Fruit fly (Drosophila melanogaster) whole organism, embryonic: ENCODE data around the gene Cep97.

Experiments used
- ATbp ChIP-seq: fragments of 200-800 bp; sonication (Bioruptor generic); optimal IDR thresholded peaks from 2 replicates; lab custom pipeline; 2017; ENCODE audit warnings: missing biosample characterization, mild to moderate bottlenecking, missing genetic modification characterization, missing genetic modification reagents
- Awh ChIP-seq: fragments of 200-800 bp; sonication (Bioruptor generic); IDR thresholded peaks from 2 replicates; pipeline ENCODE4, ENCODE4 v1.3.6; 2022; ENCODE audit warnings: missing biosample characterization, missing genetic modification characterization
- CG10147 ChIP-seq: fragments of 200-800 bp; sonication (Bioruptor generic); optimal IDR thresholded peaks from 2 replicates; lab custom pipeline; 2019; ENCODE audit warnings: missing biosample characterization, mild to moderate bottlenecking, missing genetic modification characterization, moderate library complexity
- CG1024 ChIP-seq: fragments of 200-800 bp; sonication (Bioruptor generic); IDR thresholded peaks from 2 replicates; pipeline ENCODE4 v1.3.6; 2022; ENCODE audit warnings: missing biosample characterization, missing genetic modification characterization
- CG11504 ChIP-seq: fragments of 200-800 bp; sonication (Bioruptor generic); optimal IDR thresholded peaks from 3 replicates; lab custom pipeline; 2019; ENCODE audit warnings: missing biosample characterization, mild to moderate bottlenecking, missing genetic modification characterization, moderate library complexity
- CG12744 ChIP-seq: fragments of 200-800 bp; sonication (Bioruptor generic); optimal IDR thresholded peaks from 2 replicates; lab custom pipeline; 2016; ENCODE audit warnings: missing biosample characterization, missing genetic modification characterization
- CG14441 ChIP-seq: fragments of 200-800 bp; sonication (Bioruptor generic); IDR thresholded peaks from 2 replicates; pipeline ENCODE4 v1.3.6; 2022; ENCODE audit warnings: missing biosample characterization, missing genetic modification characterization
- CG15073 ChIP-seq: fragments of 200-800 bp; sonication (Bioruptor generic); optimal IDR thresholded peaks from 2 replicates; lab custom pipeline; 2016; ENCODE audit warnings: missing biosample characterization, missing genetic modification characterization
- CG16815 ChIP-seq: fragments of 200-800 bp; sonication (Bioruptor generic); optimal IDR thresholded peaks from 3 replicates; lab custom pipeline; 2017; ENCODE audit warnings: missing biosample characterization, mild to moderate bottlenecking, missing genetic modification characterization
- CG17359 ChIP-seq: fragments of 200-800 bp; sonication (Bioruptor generic); optimal IDR thresholded peaks from 3 replicates; lab custom pipeline; 2018; ENCODE audit warnings: missing biosample characterization, mild to moderate bottlenecking, missing genetic modification characterization, moderate library complexity
- CG1792 ChIP-seq: fragments of 200-800 bp; sonication (Bioruptor generic); optimal IDR thresholded peaks from 2 replicates; lab custom pipeline; 2016; ENCODE audit warnings: missing biosample characterization, missing genetic modification characterization
- CG31441 ChIP-seq: fragments of 200-800 bp; sonication (Bioruptor generic); IDR thresholded peaks from 2 replicates; pipeline ENCODE4 v1.3.6; 2022; ENCODE audit warnings: missing biosample characterization, missing genetic modification characterization
- CG32532 ChIP-seq: fragments of 200-800 bp; sonication (Bioruptor generic); IDR thresholded peaks from 2 replicates; pipeline ENCODE4 v1.3.6; 2022; ENCODE audit warnings: missing biosample characterization, missing genetic modification characterization
- CG32767 ChIP-seq: fragments of 200-800 bp; sonication (Bioruptor generic); IDR thresholded peaks from 2 replicates; pipeline ENCODE4 v1.3.6; 2022; ENCODE audit warnings: missing biosample characterization, missing genetic modification characterization
- CG32772 ChIP-seq: fragments of 200-800 bp; sonication (Bioruptor generic); IDR thresholded peaks from 2 replicates; pipeline ENCODE4 v1.3.6; 2022; ENCODE audit warnings: missing biosample characterization, missing genetic modification characterization
- CG3407 ChIP-seq: fragments of 200-800 bp; sonication (Bioruptor generic); optimal IDR thresholded peaks from 2 replicates; lab custom pipeline; 2018; ENCODE audit warnings: missing biosample characterization, mild to moderate bottlenecking, missing genetic modification characterization
- CG4282 ChIP-seq: fragments of 200-800 bp; sonication (Bioruptor generic); optimal IDR thresholded peaks from 2 replicates; lab custom pipeline; 2016; ENCODE audit warnings: missing biosample characterization, missing genetic modification characterization
- CG4617 ChIP-seq: fragments of 200-800 bp; sonication (Bioruptor generic); optimal IDR thresholded peaks from 3 replicates; lab custom pipeline; 2016; ENCODE audit warnings: missing biosample characterization, missing genetic modification characterization, borderline replicate concordance
- CG4707 ChIP-seq: fragments of 200-800 bp; sonication (Bioruptor generic); optimal IDR thresholded peaks from 2 replicates; lab custom pipeline; 2018; ENCODE audit warnings: missing biosample characterization, mild to moderate bottlenecking, missing genetic modification characterization, moderate library complexity
- CG4730 ChIP-seq: fragments of 200-800 bp; sonication (Bioruptor generic); IDR thresholded peaks from 2 replicates; pipeline ENCODE4 v1.3.6; 2022; ENCODE audit warnings: missing biosample characterization, missing genetic modification characterization
- CG6813 ChIP-seq: fragments of 200-800 bp; sonication (Bioruptor generic); optimal IDR thresholded peaks from 2 replicates; lab custom pipeline; 2017; ENCODE audit warnings: missing biosample characterization, missing genetic modification characterization, mild to moderate bottlenecking, moderate library complexity, missing genetic modification reagents
- CG9727 ChIP-seq: fragments of 200-800 bp; sonication (Bioruptor generic); optimal IDR thresholded peaks from 3 replicates; lab custom pipeline; 2017; ENCODE audit warnings: missing biosample characterization, mild to moderate bottlenecking, missing genetic modification characterization
- CoRest ChIP-seq: fragments of 200-800 bp; sonication (Bioruptor generic); optimal IDR thresholded peaks from 3 replicates; lab custom pipeline; 2018; ENCODE audit warnings: missing biosample characterization, mild to moderate bottlenecking, missing genetic modification characterization, moderate library complexity
- Dfd ChIP-seq, 2 experiments: fragments of >200 bp; optimal IDR thresholded peaks; 2 replicates each; lab custom pipeline; 2017; ENCODE audit warnings: missing biosample characterization in 2 of 2, missing genetic modification characterization in 2 of 2
- Dip3 ChIP-seq: fragments of 200-800 bp; sonication (Bioruptor generic); optimal IDR thresholded peaks from 3 replicates; lab custom pipeline; 2016; ENCODE audit warnings: missing biosample characterization, missing genetic modification characterization
- H15 ChIP-seq: fragments of 200-800 bp; sonication (Bioruptor generic); IDR thresholded peaks from 3 replicates; pipeline ENCODE4 v1.3.6; 2022; ENCODE audit warnings: missing biosample characterization, missing genetic modification characterization
- H2.0 ChIP-seq: fragments of 200-800 bp; sonication (Bioruptor generic); IDR thresholded peaks from 2 replicates; pipeline ENCODE4 v1.3.6; 2022; ENCODE audit warnings: missing biosample characterization, missing genetic modification characterization
- Neu2 ChIP-seq: fragments of 200-800 bp; sonication (Bioruptor generic); optimal IDR thresholded peaks from 3 replicates; lab custom pipeline; 2016; ENCODE audit warnings: missing biosample characterization, missing genetic modification characterization, borderline replicate concordance
- Optix ChIP-seq: fragments of 200-800 bp; sonication (Bioruptor generic); IDR thresholded peaks from 3 replicates; pipeline ENCODE4 v1.3.6; 2022; ENCODE audit warnings: missing biosample characterization, missing genetic modification characterization
- Sox102F ChIP-seq: fragments of 200-800 bp; sonication (Bioruptor generic); optimal IDR thresholded peaks from 2 replicates; lab custom pipeline; 2018; ENCODE audit warnings: missing biosample characterization, mild to moderate bottlenecking, missing genetic modification characterization, moderate library complexity
- Sry-β ChIP-seq: fragments of 200-800 bp; sonication (Bioruptor generic); optimal IDR thresholded peaks from 2 replicates; lab custom pipeline; 2018; ENCODE audit warnings: missing biosample characterization, mild to moderate bottlenecking, missing genetic modification characterization, moderate library complexity
- YL-1 ChIP-seq: fragments of 200-800 bp; sonication (Bioruptor generic); optimal IDR thresholded peaks from 3 replicates; lab custom pipeline; 2017; ENCODE audit warnings: missing biosample characterization, mild to moderate bottlenecking, missing genetic modification characterization
- ap ChIP-seq: fragments of 200-800 bp; sonication (Bioruptor generic); IDR thresholded peaks from 2 replicates; pipeline ENCODE4 v1.3.6; 2022; ENCODE audit warnings: missing biosample characterization, missing genetic modification characterization
- ase ChIP-seq: fragments of 200-800 bp; sonication (Bioruptor generic); IDR thresholded peaks from 3 replicates; pipeline ENCODE4 v1.3.6; 2022; ENCODE audit warnings: missing biosample characterization, missing genetic modification characterization
- bowl ChIP-seq: fragments of 200-800 bp; sonication (Bioruptor generic); IDR thresholded peaks from 2 replicates; pipeline ENCODE4 v1.3.6; 2022; ENCODE audit warnings: missing biosample characterization, missing genetic modification characterization
- cato ChIP-seq: fragments of 200-800 bp; sonication (Bioruptor generic); optimal IDR thresholded peaks from 2 replicates; lab custom pipeline; 2016; ENCODE audit warnings: missing biosample characterization, missing genetic modification characterization, borderline replicate concordance
- esg ChIP-seq: fragments of 200-800 bp; sonication (Bioruptor generic); conservative IDR thresholded peaks from 2 replicates; pipeline ENCODE4 v1.3.6; 2022; ENCODE audit warnings: missing biosample characterization, missing genetic modification characterization
- fru ChIP-seq: fragments of >200 bp; optimal IDR thresholded peaks from 2 replicates; lab custom pipeline; 2017
- hkb ChIP-seq, 2 experiments: fragments of 200-800 bp in 1 of 2; fragments of >200 bp in 1 of 2; sonication (Bioruptor generic) in 1 of 2; IDR thresholded peaks in 1 of 2; optimal IDR thresholded peaks in 1 of 2; 2 replicates each; pipeline versions ENCODE4 v1.3.6 to Lab custom; 2017 to 2022; ENCODE audit warnings: missing biosample characterization in 1 of 2, missing genetic modification characterization in 1 of 2
- jing ChIP-seq: fragments of 200-800 bp; sonication (Bioruptor generic); optimal IDR thresholded peaks from 2 replicates; lab custom pipeline; 2018; ENCODE audit warnings: missing biosample characterization, mild to moderate bottlenecking, missing genetic modification characterization
- mam ChIP-seq: fragments of 200-800 bp; sonication (Bioruptor generic); optimal IDR thresholded peaks from 3 replicates; lab custom pipeline; 2016; ENCODE audit warnings: missing biosample characterization, missing genetic modification characterization
- pita ChIP-seq: fragments of 200-800 bp; sonication (Bioruptor generic); optimal IDR thresholded peaks from 2 replicates; lab custom pipeline; 2017; ENCODE audit warnings: missing biosample characterization, mild to moderate bottlenecking, missing genetic modification characterization
- prd ChIP-seq, 3 experiments: fragments of >200 bp in 2 of 3; fragments of 200-800 bp in 1 of 3; sonication (Bioruptor generic) in 1 of 3; optimal IDR thresholded peaks in 2 of 3; IDR thresholded peaks in 1 of 3; 2 replicates in 2 of 3; 3 replicates in 1 of 3; pipeline versions ENCODE4 v1.3.6 to Lab custom; 2017 to 2022; ENCODE audit warnings: missing biosample characterization in 1 of 3, missing genetic modification characterization in 1 of 3
- ranshi ChIP-seq: fragments of 200-800 bp; sonication (Bioruptor generic); IDR thresholded peaks from 2 replicates; pipeline ENCODE4 v1.3.6; 2022; ENCODE audit warnings: missing biosample characterization, missing genetic modification characterization
- run ChIP-seq: fragments of 200-800 bp; sonication (Bioruptor generic); optimal IDR thresholded peaks from 3 replicates; lab custom pipeline; 2018; ENCODE audit warnings: missing biosample characterization, mild to moderate bottlenecking, missing genetic modification characterization
- sens ChIP-seq: fragments of 200-800 bp; sonication (Bioruptor generic); peaks from one replicate; lab custom pipeline; 2016; ENCODE audit warnings: missing biosample characterization, missing genetic modification characterization
- ssp ChIP-seq: fragments of 200-800 bp; sonication (Bioruptor generic); IDR thresholded peaks from 2 replicates; pipeline ENCODE4 v1.3.6; 2022; ENCODE audit warnings: missing biosample characterization, missing genetic modification characterization
- unc-4 ChIP-seq: fragments of 200-800 bp; sonication (Bioruptor generic); IDR thresholded peaks from 2 replicates; pipeline ENCODE4 v1.3.6; 2022; ENCODE audit warnings: missing biosample characterization, missing genetic modification characterization; ENCODE audit not compliant: partially characterized antibody
- vvl ChIP-seq: fragments of 200-800 bp; sonication (Bioruptor generic); IDR thresholded peaks from 2 replicates; pipeline ENCODE4 v1.3.6; 2022; ENCODE audit warnings: missing biosample characterization, missing genetic modification characterization
- zfh1 ChIP-seq: fragments of 200-800 bp; sonication (Bioruptor generic); IDR thresholded peaks from 3 replicates; pipeline ENCODE4 v1.3.6; 2022; ENCODE audit warnings: missing biosample characterization, missing genetic modification characterization

Gene Cep97

DNA sequence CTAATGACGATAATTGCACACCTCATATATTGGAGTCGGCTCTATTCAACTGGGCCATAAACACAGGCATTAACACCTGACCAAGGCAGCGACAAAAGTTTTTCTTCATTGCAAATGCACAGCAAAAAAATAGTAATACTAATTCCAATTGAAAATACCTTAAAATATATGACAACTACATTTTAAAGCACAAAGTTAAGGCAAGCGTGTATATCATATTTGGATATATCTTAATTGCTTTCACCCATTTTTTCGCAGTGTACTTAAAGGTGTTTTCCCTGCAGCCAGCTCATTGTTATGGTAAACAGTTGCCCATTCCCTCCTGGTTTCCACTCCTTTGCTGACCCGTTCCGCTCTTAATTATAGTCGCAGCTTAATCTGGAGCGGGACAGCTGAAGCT is 26.5 kb upstream of the Cep97 start (continued):
- TF ChIP-seq prd (optimal IDR thresholded peaks at IDR 0.05; lab: Kevin White, UChicago) (no peak), prd (GFP tag; IDR thresholded peaks at IDR 0.05; lab: Robert Waterston, UW) (peak; percentile 72; the same call in 2 of the 3 replicates), ssp (GFP tag; lab: Robert Waterston, UW) (no peak), CG12744 (no peak), Sox102F (peak; percentile 59), CoRest (tag; lab: Kevin White, UChicago) (peak; percentile 5), CG10147 (GFP tag; lab: Kevin White, UChicago) (no peak), unc-4 (GFP tag; lab: Robert Waterston, UW) (no peak), CG11504 (no peak), Optix (GFP tag; lab: Robert Waterston, UW) (peak; percentile 35; the same call in 1 of the 3 replicates), CG6813 (GFP tag; lab: Kevin White, UChicago) (peak; percentile 20), YL-1 (no peak), CG32767 (GFP tag; lab: Robert Waterston, UW) (0 out of 2 replicates have a peak, but pooled peaks have one; percentile 20), fru (lab: Kevin White, UChicago) (no peak), CG1024 (GFP tag; lab: Robert Waterston, UW) (0 out of 2 replicates have a peak, but pooled peaks have one; percentile 40), vvl (GFP tag; lab: Robert Waterston, UW) (0 out of 2 replicates have a peak, but pooled peaks have one; percentile 7), CG31441 (peak; percentile 56; the same call in 1 of the 2 replicates), CG1792 (GFP tag; lab: Kevin White, UChicago) (no peak), cato (GFP tag; lab: Kevin White, UChicago) (peak; percentile 17), CG9727 (GFP tag; lab: Kevin White, UChicago) (peak; percentile 55), Dip3 (GFP tag; lab: Kevin White, UChicago) (no peak), mam (no peak), Awh (GFP tag; lab: Robert Waterston, UW) (0 out of 2 replicates have a peak, but pooled peaks have one; percentile 14), hkb (optimal IDR thresholded peaks at IDR 0.05; lab: Kevin White, UChicago) (no peak), hkb (GFP tag; IDR thresholded peaks at IDR 0.05; lab: Robert Waterston, UW) (peak; percentile 32; the same call in 1 of the 2 replicates), ap (GFP tag; lab: Robert Waterston, UW) (0 out of 2 replicates have a peak, but pooled peaks have one; percentile 25), run (tag; lab: Kevin White, UChicago) (no peak), bowl (GFP tag; lab: Robert Waterston, UW) (no peak), CG4730 (GFP tag; lab: Robert Waterston, UW) (0 out of 2 replicates have a peak, but pooled peaks have one; percentile 35), ATbp (GFP tag; lab: Kevin White, UChicago) (peak; percentile 15), jing (GFP tag; lab: Kevin White, UChicago) (peak; percentile 9), H15 (GFP tag; lab: Robert Waterston, UW) (no peak), CG4282 (no peak), ranshi (GFP tag; lab: Robert Waterston, UW) (peak; percentile 26; the same call in 1 of the 2 replicates), CG15073 (GFP tag; lab: Kevin White, UChicago) (no peak), zfh1 (GFP tag; lab: Robert Waterston, UW) (peak; percentile 66; the same call in 2 of the 3 replicates), CG4617 (GFP tag; lab: Kevin White, UChicago) (no peak), Sry-β (no peak), CG4707 (GFP tag; lab: Kevin White, UChicago) (no peak), ase (GFP tag; lab: Robert Waterston, UW) (peak; percentile 12; the same call in 1 of the 3 replicates), CG17359 (tag; lab: Kevin White, UChicago) (no peak), CG14441 (no peak), CG32532 (GFP tag; lab: Robert Waterston, UW) (no peak), pita (GFP tag; lab: Kevin White, UChicago) (no peak), H2.0 (GFP tag; lab: Robert Waterston, UW) (no peak), esg (GFP tag; lab: Robert Waterston, UW) (peak; percentile 39; the same call in 1 of the 2 replicates), CG3407 (peak; percentile 24), Neu2 (GFP tag; lab: Kevin White, UChicago) (no peak), CG16815 (GFP tag; lab: Kevin White, UChicago) (no peak), Dfd (GFP tag; optimal IDR thresholded peaks at IDR 0.05; lab: Kevin White, UChicago) (no peak), CG32772 (0 out of 2 replicates have a peak, but pooled peaks have one; percentile 19), sens (peak; percentile 93)
